Fruit fly (Drosophila melanogaster) whole organism, embryonic: ENCODE measurements around the gene SMC1.

ENCODE experiments used
- Abd-B ChIP-seq: fragments of 200-800 bp; sonication (Bioruptor generic); optimal IDR thresholded peaks from 2 replicates; lab custom pipeline; 2018; ENCODE audit warnings: missing biosample characterization, mild to moderate bottlenecking, missing genetic modification characterization, moderate library complexity
- Ada2b ChIP-seq: fragments of 200-800 bp; sonication (Bioruptor generic); IDR thresholded peaks from 2 replicates; pipeline ENCODE4 v1.3.6; 2022; ENCODE audit warnings: missing biosample characterization, missing genetic modification characterization
- Atf-2 ChIP-seq: fragments of 200-800 bp; sonication (Bioruptor generic); optimal IDR thresholded peaks from 2 replicates; lab custom pipeline; 2016; ENCODE audit warnings: missing biosample characterization, missing genetic modification characterization
- CG10209 ChIP-seq: fragments of 200-800 bp; sonication (Bioruptor generic); optimal IDR thresholded peaks from 3 replicates; lab custom pipeline; 2017; ENCODE audit warnings: missing biosample characterization, mild to moderate bottlenecking, missing genetic modification characterization, missing genetic modification reagents
- CG10366 ChIP-seq: fragments of 200-800 bp; sonication (Bioruptor generic); IDR thresholded peaks from 2 replicates; pipeline ENCODE4 v1.3.6; 2022; ENCODE audit warnings: missing biosample characterization, missing genetic modification characterization
- CG12155 ChIP-seq: fragments of 200-800 bp; sonication (Bioruptor generic); optimal IDR thresholded peaks from 3 replicates; lab custom pipeline; 2016; ENCODE audit warnings: missing biosample characterization, missing genetic modification characterization
- CG12659 ChIP-seq: fragments of 200-800 bp; sonication (Bioruptor generic); optimal IDR thresholded peaks from 3 replicates; lab custom pipeline; 2017; ENCODE audit warnings: mild to moderate bottlenecking, missing biosample characterization, missing genetic modification reagents, missing genetic modification characterization
- CG13287 ChIP-seq: fragments of 200-800 bp; sonication (Bioruptor generic); IDR thresholded peaks from 2 replicates; pipeline ENCODE4 v1.3.6; 2022; ENCODE audit warnings: missing biosample characterization, missing genetic modification characterization; ENCODE audit not compliant: partially characterized antibody
- CG14014 ChIP-seq: fragments of 200-800 bp; sonication (Bioruptor generic); IDR thresholded peaks from 2 replicates; pipeline ENCODE4 v1.3.6; 2022; ENCODE audit warnings: missing biosample characterization, missing genetic modification characterization
- CG15514 ChIP-seq: fragments of 200-800 bp; sonication (Bioruptor generic); optimal IDR thresholded peaks from 3 replicates; lab custom pipeline; 2017; ENCODE audit warnings: missing biosample characterization, missing genetic modification characterization, mild to moderate bottlenecking, moderate library complexity, missing genetic modification reagents
- CG17612 ChIP-seq: fragments of 200-800 bp; sonication (Bioruptor generic); IDR thresholded peaks from 2 replicates; pipeline ENCODE4 v1.3.6; 2022; ENCODE audit warnings: missing biosample characterization, missing genetic modification characterization
- CG18619 ChIP-seq: fragments of 200-800 bp; sonication (Bioruptor generic); optimal IDR thresholded peaks from 3 replicates; lab custom pipeline; 2017; ENCODE audit warnings: missing biosample characterization, mild to moderate bottlenecking, missing genetic modification characterization
- CG31365 ChIP-seq: fragments of 200-800 bp; sonication (Bioruptor generic); optimal IDR thresholded peaks from 2 replicates; lab custom pipeline; 2018; ENCODE audit warnings: missing biosample characterization, mild to moderate bottlenecking, missing genetic modification characterization
- CG33557 ChIP-seq: fragments of 200-800 bp; sonication (Bioruptor generic); optimal IDR thresholded peaks from 2 replicates; lab custom pipeline; 2019; ENCODE audit warnings: missing biosample characterization, mild to moderate bottlenecking, missing genetic modification characterization, moderate library complexity
- CG34422 ChIP-seq: fragments of 200-800 bp; sonication (Bioruptor generic); IDR thresholded peaks from 3 replicates; pipeline ENCODE4 v1.3.6; 2022; ENCODE audit warnings: missing biosample characterization, missing genetic modification characterization
- CG3847 ChIP-seq: fragments of 200-800 bp; sonication (Bioruptor generic); IDR thresholded peaks from 2 replicates; pipeline ENCODE4 v1.3.6; 2022; ENCODE audit warnings: missing biosample characterization, missing genetic modification characterization
- CG3995 ChIP-seq: fragments of 200-800 bp; sonication (Bioruptor generic); optimal IDR thresholded peaks from 3 replicates; lab custom pipeline; 2016; ENCODE audit warnings: missing biosample characterization, missing genetic modification characterization
- CG4328 ChIP-seq: fragments of 200-800 bp; sonication (Bioruptor generic); optimal IDR thresholded peaks from 3 replicates; lab custom pipeline; 2017; ENCODE audit warnings: missing biosample characterization, missing genetic modification reagents, missing genetic modification characterization
- CG4424 ChIP-seq: fragments of 200-800 bp; sonication (Bioruptor generic); optimal IDR thresholded peaks from 3 replicates; lab custom pipeline; 2016; ENCODE audit warnings: missing biosample characterization, missing genetic modification characterization
- CG5953 ChIP-seq: fragments of 200-800 bp; sonication (Bioruptor generic); IDR thresholded peaks from 2 replicates; pipeline ENCODE4 v1.3.6; 2022; ENCODE audit warnings: missing biosample characterization, missing genetic modification characterization
- CG6272 ChIP-seq: fragments of 200-800 bp; sonication (Bioruptor generic); IDR thresholded peaks from 2 replicates; pipeline ENCODE4 v1.3.6; 2022; ENCODE audit warnings: missing biosample characterization, missing genetic modification characterization
- CG6854 ChIP-seq: fragments of 200-800 bp; sonication (Bioruptor generic); optimal IDR thresholded peaks from 3 replicates; lab custom pipeline; 2017; ENCODE audit warnings: missing biosample characterization, mild to moderate bottlenecking, missing genetic modification characterization
- CG7839 ChIP-seq: fragments of 200-800 bp; sonication (Bioruptor generic); optimal IDR thresholded peaks from 3 replicates; lab custom pipeline; 2018; ENCODE audit warnings: missing biosample characterization, mild to moderate bottlenecking, missing genetic modification characterization, moderate library complexity
- CG9437 ChIP-seq: fragments of 200-800 bp; sonication (Bioruptor generic); optimal IDR thresholded peaks from 2 replicates; lab custom pipeline; 2018; ENCODE audit warnings: missing biosample characterization, mild to moderate bottlenecking, missing genetic modification characterization
- CG9609 ChIP-seq: fragments of 200-800 bp; sonication (Bioruptor generic); optimal IDR thresholded peaks from 3 replicates; lab custom pipeline; 2016; ENCODE audit warnings: missing biosample characterization, missing genetic modification characterization
- CG9817 ChIP-seq: fragments of 200-800 bp; sonication (Bioruptor generic); optimal IDR thresholded peaks from 2 replicates; lab custom pipeline; 2018; ENCODE audit warnings: missing biosample characterization, mild to moderate bottlenecking, missing genetic modification characterization, moderate library complexity
- CoRest ChIP-seq: fragments of 200-800 bp; sonication (Bioruptor generic); optimal IDR thresholded peaks from 3 replicates; lab custom pipeline; 2018; ENCODE audit warnings: missing biosample characterization, mild to moderate bottlenecking, missing genetic modification characterization, moderate library complexity
- Fer3 ChIP-seq: fragments of 200-800 bp; sonication (Bioruptor generic); optimal IDR thresholded peaks from 2 replicates; lab custom pipeline; 2018; ENCODE audit warnings: missing biosample characterization, mild to moderate bottlenecking, missing genetic modification characterization, moderate library complexity
- Gug ChIP-seq: fragments of 200-800 bp; sonication (Bioruptor generic); IDR thresholded peaks from 4 replicates; pipeline ENCODE4 v1.3.6; 2022; ENCODE audit warnings: missing biosample characterization, missing genetic modification characterization
- HmgZ ChIP-seq: fragments of 200-800 bp; sonication (Bioruptor generic); optimal IDR thresholded peaks from 2 replicates; lab custom pipeline; 2018; ENCODE audit warnings: missing biosample characterization, mild to moderate bottlenecking, missing genetic modification characterization
- Hmr ChIP-seq: fragments of 200-800 bp; sonication (Bioruptor generic); optimal IDR thresholded peaks from 3 replicates; lab custom pipeline; 2017; ENCODE audit warnings: mild to moderate bottlenecking, missing biosample characterization, missing genetic modification reagents, missing genetic modification characterization
- Hr3 ChIP-seq: fragments of 200-800 bp; sonication (Bioruptor generic); optimal IDR thresholded peaks from 3 replicates; lab custom pipeline; 2016; ENCODE audit warnings: missing biosample characterization, missing genetic modification characterization
- Max ChIP-seq: fragments of 200-800 bp; sonication (Bioruptor generic); optimal IDR thresholded peaks from 2 replicates; lab custom pipeline; 2016; ENCODE audit warnings: missing biosample characterization, mild to moderate bottlenecking, missing genetic modification characterization
- Neu2 ChIP-seq: fragments of 200-800 bp; sonication (Bioruptor generic); optimal IDR thresholded peaks from 3 replicates; lab custom pipeline; 2016; ENCODE audit warnings: missing biosample characterization, missing genetic modification characterization, borderline replicate concordance
- Opbp ChIP-seq: fragments of 200-800 bp; sonication (Bioruptor generic); IDR thresholded peaks from 3 replicates; pipeline ENCODE4 v1.3.6; 2022; ENCODE audit warnings: missing biosample characterization, missing genetic modification characterization; ENCODE audit not compliant: partially characterized antibody
- Sry-δ ChIP-seq: fragments of 200-800 bp; sonication (Bioruptor generic); optimal IDR thresholded peaks from 2 replicates; lab custom pipeline; 2016; ENCODE audit warnings: missing biosample characterization, missing genetic modification characterization
- Stat92E ChIP-seq, 3 experiments: fragments of >200 bp in 2 of 3; fragments of 200-800 bp in 1 of 3; sonication (Bioruptor generic) in 1 of 3; optimal IDR thresholded peaks; 2 replicates each; lab custom pipeline; 2017 to 2019; ENCODE audit warnings: missing biosample characterization in 3 of 3, missing genetic modification characterization in 3 of 3, mild to moderate bottlenecking in 1 of 3, moderate library complexity in 1 of 3
- Tbp ChIP-seq: fragments of >200 bp; optimal IDR thresholded peaks from 2 replicates; lab custom pipeline; 2018; ENCODE audit warnings: missing biosample characterization, missing genetic modification characterization
- cg ChIP-seq: fragments of 200-800 bp; sonication (Bioruptor generic); optimal IDR thresholded peaks from 3 replicates; lab custom pipeline; 2019; ENCODE audit warnings: missing biosample characterization, mild to moderate bottlenecking, missing genetic modification characterization, moderate library complexity
- dm ChIP-seq: fragments of 200-800 bp; sonication (Bioruptor generic); optimal IDR thresholded peaks from 3 replicates; lab custom pipeline; 2016; ENCODE audit warnings: missing biosample characterization, missing genetic modification characterization
- dysf ChIP-seq: fragments of 200-800 bp; sonication (Bioruptor generic); IDR thresholded peaks from 3 replicates; pipeline ENCODE4 v1.3.6; 2022; ENCODE audit warnings: missing biosample characterization, missing genetic modification characterization
- fd102C ChIP-seq: fragments of 200-800 bp; sonication (Bioruptor generic); optimal IDR thresholded peaks from 2 replicates; lab custom pipeline; 2018; ENCODE audit warnings: missing biosample characterization, mild to moderate bottlenecking, missing genetic modification characterization, moderate library complexity
- fd64A ChIP-seq: fragments of 200-800 bp; sonication (Bioruptor generic); optimal IDR thresholded peaks from 3 replicates; lab custom pipeline; 2018; ENCODE audit warnings: missing biosample characterization, mild to moderate bottlenecking, missing genetic modification characterization
- gro ChIP-seq: fragments of 200-800 bp; sonication (Bioruptor generic); optimal IDR thresholded peaks from 2 replicates; lab custom pipeline; 2016; ENCODE audit warnings: missing biosample characterization, missing genetic modification characterization
- gsb-n ChIP-seq: fragments of 200-800 bp; sonication (Bioruptor generic); optimal IDR thresholded peaks from 3 replicates; lab custom pipeline; 2018; ENCODE audit warnings: missing biosample characterization, mild to moderate bottlenecking, missing genetic modification characterization
- her ChIP-seq: fragments of 200-800 bp; sonication (Bioruptor generic); optimal IDR thresholded peaks from 2 replicates; lab custom pipeline; 2016; ENCODE audit warnings: missing biosample characterization, missing genetic modification characterization
- otp ChIP-seq: fragments of 200-800 bp; sonication (Bioruptor generic); IDR thresholded peaks from 3 replicates; pipeline ENCODE4, ENCODE4 v1.3.6; 2022; ENCODE audit warnings: missing biosample characterization, missing genetic modification characterization
- pzg ChIP-seq: fragments of 200-800 bp; sonication (Bioruptor generic); optimal IDR thresholded peaks from 3 replicates; lab custom pipeline; 2018; ENCODE audit warnings: missing biosample characterization, mild to moderate bottlenecking, missing genetic modification characterization, moderate library complexity
- shn ChIP-seq: fragments of 200-800 bp; sonication (Bioruptor generic); optimal IDR thresholded peaks from 3 replicates; lab custom pipeline; 2016; ENCODE audit warnings: missing biosample characterization, missing genetic modification characterization
- tx ChIP-seq: fragments of 200-800 bp; sonication (Bioruptor generic); optimal IDR thresholded peaks from 2 replicates; lab custom pipeline; 2016; ENCODE audit warnings: missing biosample characterization, missing genetic modification characterization

SMC1 gene

dm6 chr3R:24047998-24048511, 10.0 kb upstream of the SMC1 start, which contains the start of gene Rox8 (continued):
- TF ChIP-seq her (GFP tag; lab: Kevin White, UChicago) (peak; percentile 18), dm (GFP tag; lab: Kevin White, UChicago) (peak; percentile 42), Sry-δ (GFP tag; lab: Kevin White, UChicago) (peak; percentile 69), CG18619 (GFP tag; lab: Kevin White, UChicago) (peak; percentile 44), CG15514 (GFP tag; lab: Kevin White, UChicago) (peak; percentile 73), CG9609 (GFP tag; lab: Kevin White, UChicago) (peak; percentile 15), Hmr (GFP tag; lab: Kevin White, UChicago) (peak; percentile 23), CG7839 (tag; lab: Kevin White, UChicago) (peak; percentile 24), Fer3 (tag; lab: Kevin White, UChicago) (peak; percentile 13), Ada2b (GFP tag; lab: Robert Waterston, UW) (no peak), CG3847 (GFP tag; lab: Robert Waterston, UW) (peak; percentile 34; the same call in 1 of the 2 replicates), fd102C (no peak), cg (no peak), dysf (GFP tag; lab: Robert Waterston, UW) (no peak), Hr3 (GFP tag; lab: Kevin White, UChicago) (peak; percentile 21), CG5953 (GFP tag; lab: Robert Waterston, UW) (no peak), HmgZ (tag; lab: Kevin White, UChicago) (peak; percentile 60), Stat92E (GFP tag; optimal IDR thresholded peaks at IDR 0.05; lab: Kevin White, UChicago) (no peak), Gug (no peak), Tbp (GFP tag; lab: Kevin White, UChicago) (no peak), CG12155 (GFP tag; lab: Kevin White, UChicago) (peak; percentile 59), CG34422 (GFP tag; lab: Robert Waterston, UW) (peak; percentile 36; the same call in 1 of the 3 replicates), tx (GFP tag; lab: Kevin White, UChicago) (no peak), CG9437 (GFP tag; lab: Kevin White, UChicago) (peak; percentile 46), CoRest (tag; lab: Kevin White, UChicago) (peak; percentile 44), CG4424 (GFP tag; lab: Kevin White, UChicago) (peak; percentile 29), gro (GFP tag; lab: Kevin White, UChicago) (peak; percentile 29), CG13287 (GFP tag; lab: Robert Waterston, UW) (peak; percentile 73), CG12659 (GFP tag; lab: Kevin White, UChicago) (peak; percentile 84), CG6854 (GFP tag; lab: Kevin White, UChicago) (no peak), CG17612 (no peak), CG10366 (GFP tag; lab: Robert Waterston, UW) (no peak), fd64A (GFP tag; lab: Kevin White, UChicago) (no peak), CG9817 (peak; percentile 29), CG3995 (GFP tag; lab: Kevin White, UChicago) (peak; percentile 47), otp (GFP tag; lab: Robert Waterston, UW) (0 out of 3 replicates have a peak, but pooled peaks have one; percentile 30), CG33557 (GFP tag; lab: Kevin White, UChicago) (peak; percentile 22), CG31365 (tag; lab: Kevin White, UChicago) (no peak), pzg (GFP tag; lab: Kevin White, UChicago) (peak; percentile 58), Neu2 (peak; percentile 46), CG6272 (GFP tag; lab: Robert Waterston, UW) (no peak), Max (GFP tag; lab: Kevin White, UChicago) (peak; percentile 63), Abd-B (GFP tag; lab: Kevin White, UChicago) (no peak), Opbp (GFP tag; lab: Robert Waterston, UW) (peak; percentile 71), CG4328 (GFP tag; lab: Kevin White, UChicago) (peak; percentile 61), shn (peak; percentile 16), CG10209 (peak; percentile 9), CG14014 (GFP tag; lab: Robert Waterston, UW) (peak; percentile 40; the same call in 1 of the 2 replicates), Atf-2 (peak; percentile 19), gsb-n (tag; lab: Kevin White, UChicago) (peak; percentile 16)
